Worm (Caenorhabditis elegans): ENCODE measurements around the gene ssq-4.

DNA sequence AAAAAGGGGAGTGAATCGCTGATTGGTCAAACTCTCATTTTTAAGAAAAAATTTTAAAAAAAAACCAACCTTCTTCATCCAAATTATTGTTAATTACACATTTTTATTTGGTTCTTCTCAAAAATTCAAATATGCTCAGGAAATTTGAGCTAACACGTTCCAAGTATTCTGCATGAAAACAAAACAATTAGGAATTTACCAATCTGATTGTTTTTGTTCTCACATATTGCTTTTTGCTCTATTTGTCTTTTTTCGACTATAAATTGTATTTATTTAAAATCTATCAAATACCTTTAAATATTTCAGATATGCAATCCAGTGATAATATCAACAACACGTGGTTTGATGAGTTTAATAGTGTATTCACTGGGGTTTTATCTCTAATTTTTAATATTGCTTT lies 4.0 kb upstream of the ssq-4 start, which contains the start of gene srm-1:
- TF ChIP-seq nhr-237 (tag; optimal IDR thresholded peaks at IDR 0.05): no peak
- no peak for TF ChIP-seq pha-4 (tag; optimal IDR thresholded peaks at IDR 0.05)
- no peak for TF ChIP-seq nhr-76 (tag; optimal IDR thresholded peaks at IDR 0.05)
- no peak for TF ChIP-seq fos-1 (tag; optimal IDR thresholded peaks at IDR 0.05)
- TF ChIP-seq unc-62 (GFP tag; optimal IDR thresholded peaks at IDR 0.05): no peak
- no peak for TF ChIP-seq lin-15B (tag; optimal IDR thresholded peaks at IDR 0.05)
- no peak for TF ChIP-seq nfya-1 (tag; optimal IDR thresholded peaks at IDR 0.05; ENCODE audit: insufficient read depth)
